Fruit fly (Drosophila melanogaster): ENCODE results near the gene CG31538.

Gene CG31538

DNA sequence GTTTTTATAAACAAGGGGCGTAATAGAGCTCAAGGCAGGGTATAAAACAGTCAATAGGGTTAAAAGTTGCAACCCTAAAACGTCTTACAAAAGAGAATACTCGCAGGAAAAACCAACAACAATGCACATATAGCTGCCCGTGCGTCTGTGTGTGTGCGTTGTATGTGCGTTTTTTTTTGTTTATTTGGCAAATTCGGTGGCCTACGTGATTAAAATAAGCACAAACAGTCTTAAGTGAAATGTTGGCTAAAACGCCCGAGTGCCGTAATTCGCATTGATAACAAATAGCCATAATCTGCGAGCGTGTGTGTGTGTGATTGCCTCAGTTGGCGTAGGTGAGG is 20.5 kb downstream of the CG31538 start:
- TF ChIP-seq sage (GFP tag; optimal IDR thresholded peaks at IDR 0.05) (no peak), dl (GFP tag; optimal IDR thresholded peaks at IDR 0.05; ENCODE audit: insufficient read depth in 1 of 2, partially characterized antibody in 2 of 2) (no peak), usp (GFP tag; optimal IDR thresholded peaks at IDR 0.05) (no peak), dmrt93B (GFP tag; optimal IDR thresholded peaks at IDR 0.05) (no peak), br (GFP tag; optimal IDR thresholded peaks at IDR 0.05) (no peak), OdsH (GFP tag; optimal IDR thresholded peaks at IDR 0.05) (no peak)

dm6 chr3R:5256462-5257146 is 21.0 kb downstream of the CG31538 start, which contains the start of the genes Enoph and Hph:
Gene Enoph (minus strand): TSS chr3R:5256681.
Gene Hph (plus strand): TSS chr3R:5257037.
- TF ChIP-seq dsf (GFP tag; optimal IDR thresholded peaks at IDR 0.05; ENCODE audit: borderline replicate concordance) (peak; percentile 68), pan (optimal IDR thresholded peaks at IDR 0.05) (no peak), Hr78 (GFP tag; optimal IDR thresholded peaks at IDR 0.05) (no peak), jim (GFP tag; optimal IDR thresholded peaks at IDR 0.05) (no peak), Sp1 (GFP tag; optimal IDR thresholded peaks at IDR 0.05) (peak; percentile 71), usp (GFP tag; optimal IDR thresholded peaks at IDR 0.05) (no peak), Rel (GFP tag; optimal IDR thresholded peaks at IDR 0.05) (peak; percentile 20), Rel (tag; optimal IDR thresholded peaks at IDR 0.05) (peak; percentile 17), Mio (GFP tag; optimal IDR thresholded peaks at IDR 0.05) (no peak), GATAd (GFP tag; optimal IDR thresholded peaks at IDR 0.05) (peak; percentile 26), dl (GFP tag; optimal IDR thresholded peaks at IDR 0.05; ENCODE audit: insufficient read depth in 1 of 2, partially characterized antibody in 2 of 2) (no peak), brk (GFP tag; optimal IDR thresholded peaks at IDR 0.05) (no peak), br (GFP tag; optimal IDR thresholded peaks at IDR 0.05) (peak; percentile 72), sv (GFP tag; optimal IDR thresholded peaks at IDR 0.05) (peak; percentile 46), lola (GFP tag; optimal IDR thresholded peaks at IDR 0.05) (no peak), N (GFP tag; optimal IDR thresholded peaks at IDR 0.05) (peak; percentile 34), tai (GFP tag; optimal IDR thresholded peaks at IDR 0.05) (peak; percentile 88), Dif (GFP tag; optimal IDR thresholded peaks at IDR 0.05; ENCODE audit: partially characterized antibody) (no peak), foxo (GFP tag; optimal IDR thresholded peaks at IDR 0.05) (peak in 1 of 2 experiments; percentile 76), Vsx2 (GFP tag; optimal IDR thresholded peaks at IDR 0.05; ENCODE audit: partially characterized antibody) (no peak), Myc (optimal IDR thresholded peaks at IDR 0.05) (peak; percentile 26), ey (GFP tag; optimal IDR thresholded peaks at IDR 0.05) (peak; percentile 56), HLH106 (tag; optimal IDR thresholded peaks at IDR 0.05) (peak; percentile 80), dmrt93B (GFP tag; optimal IDR thresholded peaks at IDR 0.05) (peak; percentile 60), Hnf4 (GFP tag; optimal IDR thresholded peaks at IDR 0.05) (peak; percentile 83), Dfd (GFP tag; optimal IDR thresholded peaks at IDR 0.05) (no peak), psq (GFP tag; optimal IDR thresholded peaks at IDR 0.05) (peak; percentile 68), CG9705 (GFP tag; optimal IDR thresholded peaks at IDR 0.05) (peak; percentile 31), fru (GFP tag; optimal IDR thresholded peaks at IDR 0.05) (peak; percentile 73), woc (GFP tag; optimal IDR thresholded peaks at IDR 0.05) (peak; percentile 73), rgr (GFP tag; optimal IDR thresholded peaks at IDR 0.05) (peak; percentile 72), OdsH (GFP tag; optimal IDR thresholded peaks at IDR 0.05) (peak; percentile 64), Abd-B (GFP tag; optimal IDR thresholded peaks at IDR 0.05) (no peak), CG32264 (GFP tag; optimal IDR thresholded peaks at IDR 0.05) (peak; percentile 33), h (GFP tag; optimal IDR thresholded peaks at IDR 0.05) (peak; percentile 76), Jra (GFP tag; optimal IDR thresholded peaks at IDR 0.05) (peak; percentile 89), CrebA (GFP tag; optimal IDR thresholded peaks at IDR 0.05; ENCODE audit: borderline replicate concordance) (no peak), Hr83 (GFP tag; optimal IDR thresholded peaks at IDR 0.05; ENCODE audit: poor library complexity, severe bottlenecking) (peak; percentile 58), sage (GFP tag; optimal IDR thresholded peaks at IDR 0.05) (peak; percentile 33)

Measured in whole organism, wandering third instar larva.